Fruit fly (Drosophila melanogaster) S2 (cell line): ENCODE measurements around the gene CG4287.

Experiments used
- CG8478 ChIP-seq: fragments of >200 bp; optimal IDR thresholded peaks from 2 replicates; lab custom pipeline; 2018
- CTCF ChIP-seq, 2 experiments: fragments of >200 bp; optimal IDR thresholded peaks; 2 replicates each; lab custom pipeline; 2018

The CG4287 gene

dm6 chr3R:15917907-15918306 lies 45.8 kb downstream of the CG4287 start, which contains the start of gene CG45105:
Gene CG45105 (minus strand): TSS chr3R:15918007.
- no peak for TF ChIP-seq CG8478
- no peak for TF ChIP-seq CTCF (optimal IDR thresholded peaks at IDR 0.05; lab: Kevin White, UChicago)

DNA sequence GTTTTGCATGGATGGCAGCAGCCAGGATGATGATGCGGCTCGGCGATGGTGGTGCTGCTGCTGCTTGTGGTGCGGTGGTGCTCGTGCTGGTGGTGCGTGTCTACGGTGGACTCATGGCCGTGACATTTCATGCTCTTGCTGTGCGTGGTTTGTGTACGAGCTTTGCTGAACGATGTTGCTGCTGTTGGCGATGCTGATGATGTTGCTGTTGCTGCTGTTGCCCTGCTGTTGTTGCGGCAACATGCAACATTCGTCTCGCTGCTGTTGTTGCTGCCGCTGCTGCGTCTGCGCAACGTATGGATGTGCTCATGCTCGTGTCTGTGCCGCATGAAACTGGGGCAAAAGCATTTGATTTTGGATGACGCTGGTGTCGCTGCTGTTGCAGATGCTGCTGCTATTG lies 50.4 kb downstream of the CG4287 start:
- TF ChIP-seq CG8478 = no peak
- peak in 1 of 2 experiments; percentile 42 for TF ChIP-seq CTCF (optimal IDR thresholded peaks at IDR 0.05; lab: Kevin White, UChicago)
